Worm (Caenorhabditis elegans) whole organism, L2 larva: ENCODE results near the gene F40G9.5.

ENCODE experiments used
- lin-11 ChIP-seq: fragments of 150-350 bp; sonication (generic microtip); optimal IDR thresholded peaks from 2 replicates; lab custom pipeline; 2014; ENCODE audit warnings: missing biosample characterization, missing genetic modification characterization, inconsistent platforms, mixed read lengths
- nhr-23 ChIP-seq: fragments of 150-350 bp; optimal IDR thresholded peaks from 2 replicates; lab custom pipeline; 2014; ENCODE audit warnings: missing biosample characterization, missing genetic modification reagents, missing genetic modification characterization
- nhr-25 ChIP-seq: fragments of 150-350 bp; sonication (generic microtip); optimal IDR thresholded peaks from 3 replicates; lab custom pipeline; 2014; ENCODE audit warnings: missing biosample characterization, missing genetic modification characterization

- TF ChIP-seq nhr-23 (tag; lab: Kevin White, UChicago) (no peak), lin-11 (tag; lab: Kevin White, UChicago) (no peak), nhr-25 (no peak)
Observed at ce11 chrIII:149132-149531, 31.9 kb upstream of the F40G9.5 start.
